Worm (Caenorhabditis elegans): ENCODE results near the gene acr-2.

The acr-2 gene

ce11 chrX:6744978-6745377 is 42.6 kb downstream of the acr-2 start:
- TF ChIP-seq lin-13 (tag; optimal IDR thresholded peaks at IDR 0.05) (no peak), ces-1 (GFP tag; optimal IDR thresholded peaks at IDR 0.05) (peak; percentile 1)

ce11 chrX:6745515-6745914 is 43.2 kb downstream of the acr-2 start:
- TF ChIP-seq zip-8 (tag; optimal IDR thresholded peaks at IDR 0.05) (no peak), unc-39 (tag; optimal IDR thresholded peaks at IDR 0.05) (no peak), elt-1 (tag; optimal IDR thresholded peaks at IDR 0.05; ENCODE audit: borderline replicate concordance, insufficient read depth) (no peak), nhr-28 (tag; optimal IDR thresholded peaks at IDR 0.05) (no peak), M03D4.4 (tag; optimal IDR thresholded peaks at IDR 0.05) (no peak), nhr-2 (tag; optimal IDR thresholded peaks at IDR 0.05) (no peak), blmp-1 (tag; optimal IDR thresholded peaks at IDR 0.05) (no peak), lsy-2 (tag; optimal IDR thresholded peaks at IDR 0.05) (no peak), mep-1 (tag; optimal IDR thresholded peaks at IDR 0.05) (no peak), bed-3 (GFP tag; optimal IDR thresholded peaks at IDR 0.05) (no peak)

ce11 chrX:6746849-6747248 is 44.5 kb downstream of the acr-2 start:
- TF ChIP-seq lsy-2 (tag; optimal IDR thresholded peaks at IDR 0.05) (no peak), ceh-83 (GFP tag; optimal IDR thresholded peaks at IDR 0.05) (no peak), unc-62 (GFP tag; optimal IDR thresholded peaks at IDR 0.05) (no peak), drap-1 (GFP tag; optimal IDR thresholded peaks at IDR 0.05) (no peak), lin-32 (GFP tag; optimal IDR thresholded peaks at IDR 0.05) (no peak), elt-3 (tag; optimal IDR thresholded peaks at IDR 0.05) (no peak), zip-8 (tag; optimal IDR thresholded peaks at IDR 0.05) (no peak), elt-1 (tag; optimal IDR thresholded peaks at IDR 0.05; ENCODE audit: borderline replicate concordance, insufficient read depth) (no peak), mls-2 (tag; optimal IDR thresholded peaks at IDR 0.05) (no peak)

- TF ChIP-seq sptf-1 (tag; optimal IDR thresholded peaks at IDR 0.05) (no peak), nhr-237 (tag; optimal IDR thresholded peaks at IDR 0.05) (no peak), elt-3 (tag; optimal IDR thresholded peaks at IDR 0.05) (no peak), ztf-11 (tag; optimal IDR thresholded peaks at IDR 0.05) (no peak), mls-2 (tag; optimal IDR thresholded peaks at IDR 0.05) (no peak), blmp-1 (tag; optimal IDR thresholded peaks at IDR 0.05) (no peak), drap-1 (GFP tag; optimal IDR thresholded peaks at IDR 0.05) (no peak), pha-4 (tag; optimal IDR thresholded peaks at IDR 0.05) (peak; percentile 26)
Observed at ce11 chrX:6747906-6748356, 45.6 kb downstream of the acr-2 start.

- TF ChIP-seq nhr-2 (tag; optimal IDR thresholded peaks at IDR 0.05) = no peak
- no peak for TF ChIP-seq sem-2 (GFP tag; optimal IDR thresholded peaks at IDR 0.05)
- TF ChIP-seq drap-1 (GFP tag; optimal IDR thresholded peaks at IDR 0.05) = no peak
- no peak for TF ChIP-seq unc-120 (tag; optimal IDR thresholded peaks at IDR 0.05; ENCODE audit: poor library complexity, severe bottlenecking)
- TF ChIP-seq unc-62 (GFP tag; optimal IDR thresholded peaks at IDR 0.05) = no peak
- no peak for TF ChIP-seq ceh-43 (GFP tag; optimal IDR thresholded peaks at IDR 0.05)
- TF ChIP-seq nhr-12 (tag; optimal IDR thresholded peaks at IDR 0.05) = no peak
- TF ChIP-seq mab-5 (tag; optimal IDR thresholded peaks at IDR 0.05) = no peak
- TF ChIP-seq pha-4 (tag; optimal IDR thresholded peaks at IDR 0.05) = no peak
- no peak for TF ChIP-seq elt-3 (tag; optimal IDR thresholded peaks at IDR 0.05)
- TF ChIP-seq lsy-2 (tag; optimal IDR thresholded peaks at IDR 0.05) = no peak
- TF ChIP-seq ces-1 (GFP tag; optimal IDR thresholded peaks at IDR 0.05) = no peak
- TF ChIP-seq flh-1 (GFP tag; optimal IDR thresholded peaks at IDR 0.05) = no peak
Observed at ce11 chrX:6749124-6749822, 46.9 kb downstream of the acr-2 start.

ce11 chrX:6750145-6750544 is 47.8 kb downstream of the acr-2 start:
- peak; percentile 75 for TF ChIP-seq pha-4 (tag; optimal IDR thresholded peaks at IDR 0.05)
- peak; percentile 64 for TF ChIP-seq nhr-237 (tag; optimal IDR thresholded peaks at IDR 0.05)
- TF ChIP-seq mep-1 (tag; optimal IDR thresholded peaks at IDR 0.05) = no peak
- peak; percentile 17 for TF ChIP-seq ham-2 (GFP tag; optimal IDR thresholded peaks at IDR 0.05)
